Worm (Caenorhabditis elegans): ENCODE results near the gene F16B4.6.

- TF ChIP-seq him-1 (tag; optimal IDR thresholded peaks at IDR 0.05), result no peak
- TF ChIP-seq K11D2.4 (GFP tag; IDR thresholded peaks at IDR 0.05), result no peak
- no peak for TF ChIP-seq ama-1 (optimal IDR thresholded peaks at IDR 0.05)
- TF ChIP-seq ama-1 (GFP tag; optimal IDR thresholded peaks at IDR 0.05), result no peak
- TF ChIP-seq ceh-91 (GFP tag; IDR thresholded peaks at IDR 0.05), result no peak
- TF ChIP-seq dpl-1 (GFP tag; optimal IDR thresholded peaks at IDR 0.05), result no peak
- no peak for TF ChIP-seq Y53F4B.3 (GFP tag; IDR thresholded peaks at IDR 0.05)
- TF ChIP-seq ztf-26 (tag; optimal IDR thresholded peaks at IDR 0.05), result no peak
- no peak for TF ChIP-seq madf-3 (GFP tag; IDR thresholded peaks at IDR 0.05)
- no peak for TF ChIP-seq rec-8 (tag; optimal IDR thresholded peaks at IDR 0.05)
- TF ChIP-seq ztf-6 (GFP tag; IDR thresholded peaks at IDR 0.05), result no peak
- no peak for TF ChIP-seq nhr-80 (tag; optimal IDR thresholded peaks at IDR 0.05)
- TF ChIP-seq dpff-1 (tag; optimal IDR thresholded peaks at IDR 0.05), result no peak
- no peak for TF ChIP-seq hlh-26 (GFP tag; conservative IDR thresholded peaks at IDR 0.05)
These were observed 35.9 kb upstream of the F16B4.6 start for ce11 chrV:1551143-1551542.

Data from whole organism, young adult.